Fruit fly (Drosophila melanogaster) whole organism, embryonic: ENCODE measurements around the gene Sik2.
A peak's percentile ranks its signal among the peaks of the same experiment; 100 is the strongest.

Experiments
- B-H1 ChIP-seq: fragments of 200-800 bp; sonication (Bioruptor generic); IDR thresholded peaks from 3 replicates; pipeline ENCODE4 v1.3.6; 2022; ENCODE audit warnings: missing biosample characterization, missing genetic modification characterization
- CG10209 ChIP-seq: fragments of 200-800 bp; sonication (Bioruptor generic); optimal IDR thresholded peaks from 3 replicates; lab custom pipeline; 2017; ENCODE audit warnings: missing biosample characterization, mild to moderate bottlenecking, missing genetic modification characterization, missing genetic modification reagents
- CG10431 ChIP-seq: fragments of 200-800 bp; sonication (Bioruptor generic); optimal IDR thresholded peaks from 3 replicates; lab custom pipeline; 2018; ENCODE audit warnings: missing biosample characterization, mild to moderate bottlenecking, missing genetic modification characterization
- CG10654 ChIP-seq: fragments of 200-800 bp; sonication (Bioruptor generic); optimal IDR thresholded peaks from 2 replicates; lab custom pipeline; 2016; ENCODE audit warnings: missing biosample characterization, missing genetic modification characterization
- CG11504 ChIP-seq: fragments of 200-800 bp; sonication (Bioruptor generic); optimal IDR thresholded peaks from 3 replicates; lab custom pipeline; 2019; ENCODE audit warnings: missing biosample characterization, mild to moderate bottlenecking, missing genetic modification characterization, moderate library complexity
- CG14050 ChIP-seq: fragments of 200-800 bp; sonication (Bioruptor generic); IDR thresholded peaks from 3 replicates; pipeline ENCODE4 v1.3.6; 2022; ENCODE audit warnings: missing biosample characterization, missing genetic modification characterization
- CG15601 ChIP-seq: fragments of 200-800 bp; sonication (Bioruptor generic); optimal IDR thresholded peaks from 3 replicates; lab custom pipeline; 2019; ENCODE audit warnings: missing biosample characterization, mild to moderate bottlenecking, missing genetic modification characterization, moderate library complexity
- CG16779 ChIP-seq: fragments of 200-800 bp; sonication (Bioruptor generic); IDR thresholded peaks from 2 replicates; pipeline ENCODE4 v1.3.6; 2022; ENCODE audit warnings: missing biosample characterization, missing genetic modification characterization
- CG17361 ChIP-seq: fragments of 200-800 bp; sonication (Bioruptor generic); IDR thresholded peaks from 3 replicates; pipeline ENCODE4 v1.3.6; 2022; ENCODE audit warnings: missing biosample characterization, missing genetic modification characterization
- CG17568 ChIP-seq: fragments of 200-800 bp; sonication (Bioruptor generic); optimal IDR thresholded peaks from 2 replicates; lab custom pipeline; 2018; ENCODE audit warnings: missing biosample characterization, mild to moderate bottlenecking, missing genetic modification characterization, moderate library complexity
- CG17912 ChIP-seq: fragments of 200-800 bp; sonication (Bioruptor generic); optimal IDR thresholded peaks from 2 replicates; lab custom pipeline; 2018; ENCODE audit warnings: missing biosample characterization, mild to moderate bottlenecking, missing genetic modification characterization
- CG2120 ChIP-seq: fragments of 200-800 bp; sonication (Bioruptor generic); optimal IDR thresholded peaks from 3 replicates; lab custom pipeline; 2016; ENCODE audit warnings: missing biosample characterization, missing genetic modification characterization
- CG2678 ChIP-seq: fragments of 200-800 bp; sonication (Bioruptor generic); optimal IDR thresholded peaks from 3 replicates; lab custom pipeline; 2019; ENCODE audit warnings: missing biosample characterization, mild to moderate bottlenecking, missing genetic modification characterization, moderate library complexity
- CG2889 ChIP-seq: fragments of 200-800 bp; sonication (Bioruptor generic); IDR thresholded peaks from 3 replicates; pipeline ENCODE4 v1.3.6; 2022; ENCODE audit warnings: missing biosample characterization, missing genetic modification characterization
- CG30431 ChIP-seq: fragments of 200-800 bp; sonication (Bioruptor generic); optimal IDR thresholded peaks from 2 replicates; lab custom pipeline; 2017; ENCODE audit warnings: missing biosample characterization, missing genetic modification characterization
- CG4617 ChIP-seq: fragments of 200-800 bp; sonication (Bioruptor generic); optimal IDR thresholded peaks from 3 replicates; lab custom pipeline; 2016; ENCODE audit warnings: missing biosample characterization, missing genetic modification characterization, borderline replicate concordance
- CG7357 ChIP-seq: fragments of 200-800 bp; sonication (Bioruptor generic); IDR thresholded peaks from 3 replicates; pipeline ENCODE4 v1.3.6; 2022; ENCODE audit warnings: missing biosample characterization, missing genetic modification characterization
- CG8478 ChIP-seq: fragments of >200 bp; optimal IDR thresholded peaks from 2 replicates; lab custom pipeline; 2018
- CTCF ChIP-seq: fragments of 200-800 bp; sonication (Bioruptor generic); optimal IDR thresholded peaks from 2 replicates; lab custom pipeline; 2017; ENCODE audit warnings: missing biosample characterization, mild to moderate bottlenecking, missing genetic modification characterization, moderate library complexity
- Dip2 ChIP-seq: fragments of 200-800 bp; sonication (Bioruptor generic); IDR thresholded peaks from 2 replicates; pipeline ENCODE4 v1.3.6; 2022; ENCODE audit warnings: missing biosample characterization, missing genetic modification characterization
- Doc2 ChIP-seq: fragments of 200-800 bp; sonication (Bioruptor generic); IDR thresholded peaks from 2 replicates; pipeline ENCODE4 v1.3.6; 2022; ENCODE audit warnings: missing biosample characterization, missing genetic modification characterization
- E2f2 ChIP-seq: fragments of 200-800 bp; sonication (Bioruptor generic); IDR thresholded peaks from 2 replicates; pipeline ENCODE4 v1.3.6; 2022; ENCODE audit warnings: missing biosample characterization, missing genetic modification characterization
- HLH54F ChIP-seq: fragments of 200-800 bp; sonication (Bioruptor generic); optimal IDR thresholded peaks from 3 replicates; lab custom pipeline; 2016; ENCODE audit warnings: missing biosample characterization, missing genetic modification characterization
- Hr78 ChIP-seq, 2 experiments: fragments of 200-800 bp in 1 of 2; fragments of >200 bp in 1 of 2; sonication (Bioruptor generic) in 1 of 2; optimal IDR thresholded peaks; 2 replicates each; lab custom pipeline; 2017 to 2019; ENCODE audit warnings: missing biosample characterization in 2 of 2, missing genetic modification characterization in 2 of 2, mild to moderate bottlenecking in 1 of 2, moderate library complexity in 1 of 2
- Lhr ChIP-seq: fragments of 200-800 bp; sonication (Bioruptor generic); optimal IDR thresholded peaks from 3 replicates; lab custom pipeline; 2017; ENCODE audit warnings: mild to moderate bottlenecking, missing biosample characterization, missing genetic modification reagents, missing genetic modification characterization
- Mes4 ChIP-seq: fragments of 200-800 bp; sonication (Bioruptor generic); optimal IDR thresholded peaks from 2 replicates; lab custom pipeline; 2016; ENCODE audit warnings: missing biosample characterization, missing genetic modification characterization
- Sin3A ChIP-seq: fragments of >200 bp; optimal IDR thresholded peaks from 2 replicates; lab custom pipeline; 2018
- Xbp1 ChIP-seq: fragments of 200-800 bp; sonication (Bioruptor generic); optimal IDR thresholded peaks from 3 replicates; lab custom pipeline; 2016; ENCODE audit warnings: missing biosample characterization, mild to moderate bottlenecking, missing genetic modification characterization
- ab ChIP-seq: fragments of 200-800 bp; sonication (Bioruptor generic); optimal IDR thresholded peaks from 2 replicates; lab custom pipeline; 2016; ENCODE audit warnings: missing biosample characterization, missing genetic modification characterization
- aop ChIP-seq: fragments of 200-800 bp; sonication (Bioruptor generic); IDR thresholded peaks from 2 replicates; pipeline ENCODE4 v1.3.6; 2022; ENCODE audit warnings: missing biosample characterization, missing genetic modification characterization
- chm ChIP-seq: fragments of 200-800 bp; sonication (Bioruptor generic); IDR thresholded peaks from 2 replicates; pipeline ENCODE4 v1.3.6; 2022; ENCODE audit warnings: missing biosample characterization, missing genetic modification characterization
- danr ChIP-seq: fragments of 200-800 bp; sonication (Bioruptor generic); IDR thresholded peaks from 2 replicates; pipeline ENCODE4 v1.3.6; 2022; ENCODE audit warnings: missing biosample characterization, missing genetic modification characterization
- fd96Cb ChIP-seq: fragments of 200-800 bp; sonication (Bioruptor generic); optimal IDR thresholded peaks from 2 replicates; lab custom pipeline; 2018; ENCODE audit warnings: missing biosample characterization, mild to moderate bottlenecking, missing genetic modification characterization, moderate library complexity
- ftz-f1 ChIP-seq: fragments of 200-800 bp; sonication (Bioruptor generic); optimal IDR thresholded peaks from 2 replicates; lab custom pipeline; 2016; ENCODE audit warnings: missing biosample characterization, missing genetic modification characterization
- gce ChIP-seq: fragments of 200-800 bp; sonication (Bioruptor generic); IDR thresholded peaks from 3 replicates; pipeline ENCODE4 v1.3.6; 2022; ENCODE audit warnings: missing biosample characterization, missing genetic modification characterization
- gcm2 ChIP-seq: fragments of 200-800 bp; sonication (Bioruptor generic); optimal IDR thresholded peaks from 2 replicates; lab custom pipeline; 2016; ENCODE audit warnings: missing biosample characterization, missing genetic modification characterization
- jing ChIP-seq: fragments of 200-800 bp; sonication (Bioruptor generic); optimal IDR thresholded peaks from 2 replicates; lab custom pipeline; 2018; ENCODE audit warnings: missing biosample characterization, mild to moderate bottlenecking, missing genetic modification characterization
- kay ChIP-seq: fragments of 200-800 bp; sonication (Bioruptor generic); optimal IDR thresholded peaks from 2 replicates; lab custom pipeline; 2016; ENCODE audit warnings: missing biosample characterization, missing genetic modification characterization
- lab ChIP-seq: fragments of 200-800 bp; sonication (Bioruptor generic); optimal IDR thresholded peaks from 3 replicates; lab custom pipeline; 2017; ENCODE audit warnings: missing biosample characterization, missing genetic modification characterization, mild to moderate bottlenecking, moderate library complexity, missing genetic modification reagents
- luna ChIP-seq: fragments of 200-800 bp; sonication (Bioruptor generic); optimal IDR thresholded peaks from 2 replicates; lab custom pipeline; 2016; ENCODE audit warnings: missing biosample characterization, missing genetic modification characterization
- maf-S ChIP-seq: fragments of 200-800 bp; sonication (Bioruptor generic); optimal IDR thresholded peaks from 2 replicates; lab custom pipeline; 2016; ENCODE audit warnings: missing biosample characterization, missing genetic modification characterization
- mirr ChIP-seq: fragments of 200-800 bp; sonication (Bioruptor generic); optimal IDR thresholded peaks from 3 replicates; lab custom pipeline; 2018; ENCODE audit warnings: missing biosample characterization, mild to moderate bottlenecking, missing genetic modification characterization
- nau ChIP-seq: fragments of 200-800 bp; sonication (Bioruptor generic); optimal IDR thresholded peaks from 3 replicates; lab custom pipeline; 2017; ENCODE audit warnings: missing biosample characterization, mild to moderate bottlenecking, missing genetic modification characterization, missing genetic modification reagents
- nerfin-1 ChIP-seq: fragments of 200-800 bp; sonication (Bioruptor generic); optimal IDR thresholded peaks from 3 replicates; lab custom pipeline; 2019; ENCODE audit warnings: missing biosample characterization, mild to moderate bottlenecking, missing genetic modification characterization, moderate library complexity
- nmo ChIP-seq: fragments of 200-800 bp; sonication (Bioruptor generic); optimal IDR thresholded peaks from 2 replicates; lab custom pipeline; 2018; ENCODE audit warnings: missing biosample characterization, mild to moderate bottlenecking, missing genetic modification characterization, moderate library complexity
- odd ChIP-seq: fragments of 200-800 bp; sonication (Bioruptor generic); optimal IDR thresholded peaks from 2 replicates; lab custom pipeline; 2017; ENCODE audit warnings: missing biosample characterization, mild to moderate bottlenecking, missing genetic modification characterization
- pzg ChIP-seq: fragments of 200-800 bp; sonication (Bioruptor generic); optimal IDR thresholded peaks from 3 replicates; lab custom pipeline; 2018; ENCODE audit warnings: missing biosample characterization, mild to moderate bottlenecking, missing genetic modification characterization, moderate library complexity
- ranshi ChIP-seq: fragments of 200-800 bp; sonication (Bioruptor generic); IDR thresholded peaks from 2 replicates; pipeline ENCODE4 v1.3.6; 2022; ENCODE audit warnings: missing biosample characterization, missing genetic modification characterization
- rib ChIP-seq: fragments of 200-800 bp; sonication (Bioruptor generic); IDR thresholded peaks from 2 replicates; pipeline ENCODE4 v1.3.6; 2022; ENCODE audit warnings: missing biosample characterization, missing genetic modification characterization
- unc-4 ChIP-seq: fragments of 200-800 bp; sonication (Bioruptor generic); IDR thresholded peaks from 2 replicates; pipeline ENCODE4 v1.3.6; 2022; ENCODE audit warnings: missing biosample characterization, missing genetic modification characterization; ENCODE audit not compliant: partially characterized antibody

Sik2 gene

dm6 chrX:2071878-2072817 lies 10.4 kb upstream of the Sik2 start, which contains the start of gene Rtca (continued):
- TF ChIP-seq CG4617 (GFP tag; lab: Kevin White, UChicago) (peak; percentile 14), Dip2 (GFP tag; lab: Robert Waterston, UW) (no peak), Xbp1 (GFP tag; lab: Kevin White, UChicago) (peak; percentile 65), ftz-f1 (peak; percentile 69), nerfin-1 (tag; lab: Kevin White, UChicago) (peak; percentile 15), chm (GFP tag; lab: Robert Waterston, UW) (no peak), CG17361 (GFP tag; lab: Robert Waterston, UW) (peak; percentile 48; the same call in 2 of the 3 replicates), gcm2 (peak; percentile 18), danr (GFP tag; lab: Robert Waterston, UW) (peak; percentile 48; the same call in 1 of the 2 replicates), pzg (GFP tag; lab: Kevin White, UChicago) (peak; percentile 0), nau (GFP tag; lab: Kevin White, UChicago) (peak; percentile 8), ranshi (GFP tag; lab: Robert Waterston, UW) (peak; percentile 60), ab (no peak), CG10209 (peak; percentile 66), CG15601 (peak; percentile 4), Sin3A (lab: Kevin White, UChicago) (no peak), CG14050 (peak; percentile 53; the same call in 2 of the 3 replicates), CG16779 (GFP tag; lab: Robert Waterston, UW) (no peak), CG10431 (no peak), unc-4 (no peak), odd (GFP tag; lab: Kevin White, UChicago) (peak; percentile 54), rib (GFP tag; lab: Robert Waterston, UW) (peak; percentile 43; the same call in 1 of the 2 replicates), Doc2 (GFP tag; lab: Robert Waterston, UW) (no peak), nmo (GFP tag; lab: Kevin White, UChicago) (peak; percentile 69), CG2889 (GFP tag; lab: Robert Waterston, UW) (0 out of 3 replicates have a peak, but pooled peaks have one; percentile 14), CG17912 (GFP tag; lab: Kevin White, UChicago) (no peak), CG11504 (tag; lab: Kevin White, UChicago) (peak; percentile 79), Mes4 (peak; percentile 45), kay (GFP tag; lab: Kevin White, UChicago) (peak; percentile 20), mirr (no peak), gce (GFP tag; lab: Robert Waterston, UW) (no peak), CG2120 (peak; percentile 85), jing (GFP tag; lab: Kevin White, UChicago) (peak; percentile 37), lab (GFP tag; lab: Kevin White, UChicago) (peak; percentile 89), aop (GFP tag; lab: Robert Waterston, UW) (no peak), CG2678 (tag; lab: Kevin White, UChicago) (peak; percentile 81), luna (GFP tag; lab: Kevin White, UChicago) (no peak), CG10654 (peak; percentile 56), B-H1 (GFP tag; lab: Robert Waterston, UW) (peak; percentile 48; the same call in 1 of the 3 replicates), HLH54F (peak; percentile 48), CG17568 (GFP tag; lab: Kevin White, UChicago) (no peak), CTCF (GFP tag; lab: Kevin White, UChicago) (no peak), Lhr (GFP tag; lab: Kevin White, UChicago) (no peak), E2f2 (GFP tag; lab: Robert Waterston, UW) (peak; percentile 39; the same call in 1 of the 2 replicates), CG7357 (no peak), fd96Cb (tag; lab: Kevin White, UChicago) (peak; percentile 53), CG30431 (GFP tag; lab: Kevin White, UChicago) (peak; percentile 6), CG8478 (no peak), maf-S (GFP tag; lab: Kevin White, UChicago) (peak; percentile 66), Hr78 (GFP tag; optimal IDR thresholded peaks at IDR 0.05; lab: Kevin White, UChicago) (no peak)
